Fruit fly (Drosophila melanogaster) whole organism, adult: ENCODE results near the gene lsn.
A peak's percentile ranks its signal among the peaks of the same experiment; 100 is the strongest.

Experiments used
- CG11617 ChIP-seq: fragments of 200-800 bp; sonication (Bioruptor generic); optimal IDR thresholded peaks from 2 replicates; lab custom pipeline; 2017; ENCODE audit warnings: mild to moderate bottlenecking, missing biosample characterization, missing genetic modification reagents, missing genetic modification characterization
- CG12768 ChIP-seq: fragments of 200-800 bp; sonication (Bioruptor generic); optimal IDR thresholded peaks from 2 replicates; lab custom pipeline; 2017; ENCODE audit warnings: missing biosample characterization, missing genetic modification characterization, mild to moderate bottlenecking, moderate library complexity, missing genetic modification reagents
- CG14711 ChIP-seq: fragments of 200-800 bp; sonication (Bioruptor generic); optimal IDR thresholded peaks from 2 replicates; lab custom pipeline; 2018; ENCODE audit warnings: missing biosample characterization, mild to moderate bottlenecking, missing genetic modification characterization, moderate library complexity
- CG1620 ChIP-seq: fragments of 200-800 bp; sonication (Bioruptor generic); optimal IDR thresholded peaks from 2 replicates; lab custom pipeline; 2016; ENCODE audit warnings: missing biosample characterization, missing genetic modification characterization
- CG33017 ChIP-seq: fragments of 200-800 bp; sonication (Bioruptor generic); optimal IDR thresholded peaks from 2 replicates; lab custom pipeline; 2018; ENCODE audit warnings: missing biosample characterization, mild to moderate bottlenecking, missing genetic modification characterization, moderate library complexity
- CG5204 ChIP-seq: fragments of 200-800 bp; sonication (Bioruptor generic); optimal IDR thresholded peaks from 2 replicates; lab custom pipeline; 2016; ENCODE audit warnings: missing biosample characterization, missing genetic modification characterization
- CG7045 ChIP-seq: fragments of 200-800 bp; sonication (Bioruptor generic); optimal IDR thresholded peaks from 2 replicates; lab custom pipeline; 2017; ENCODE audit warnings: missing biosample characterization, mild to moderate bottlenecking, missing genetic modification characterization
- CG7101 ChIP-seq: fragments of 200-800 bp; sonication (Bioruptor generic); optimal IDR thresholded peaks from 2 replicates; lab custom pipeline; 2018; ENCODE audit warnings: missing biosample characterization, mild to moderate bottlenecking, missing genetic modification characterization, moderate library complexity
- Clk ChIP-seq: fragments of 200-800 bp; sonication (Bioruptor generic); optimal IDR thresholded peaks from 2 replicates; lab custom pipeline; 2017; ENCODE audit warnings: missing biosample characterization, missing genetic modification characterization
- Crg-1 ChIP-seq: fragments of 200-800 bp; sonication (Bioruptor generic); optimal IDR thresholded peaks from 2 replicates; lab custom pipeline; 2016; ENCODE audit warnings: missing biosample characterization, missing genetic modification characterization
- Hr96 ChIP-seq: fragments of 200-800 bp; sonication (Bioruptor generic); optimal IDR thresholded peaks from 2 replicates; lab custom pipeline; 2016; ENCODE audit warnings: missing biosample characterization, missing genetic modification characterization
- Mnt ChIP-seq: fragments of 200-800 bp; sonication (Bioruptor generic); optimal IDR thresholded peaks from 2 replicates; lab custom pipeline; 2016; ENCODE audit warnings: missing biosample characterization, mild to moderate bottlenecking, missing genetic modification characterization
- bab1 ChIP-seq: fragments of 200-800 bp; sonication (Bioruptor generic); optimal IDR thresholded peaks from 3 replicates; lab custom pipeline; 2019; ENCODE audit warnings: missing biosample characterization, mild to moderate bottlenecking, missing genetic modification characterization, moderate library complexity
- cic ChIP-seq: fragments of 200-800 bp; sonication (Bioruptor generic); optimal IDR thresholded peaks from 2 replicates; lab custom pipeline; 2017; ENCODE audit warnings: missing biosample characterization, mild to moderate bottlenecking, missing genetic modification characterization, moderate library complexity
- cnc ChIP-seq, 2 experiments: fragments of >200 bp; optimal IDR thresholded peaks; 2 replicates each; lab custom pipeline; 2017
- kay ChIP-seq: fragments of 200-800 bp; sonication (Bioruptor generic); peaks from one replicate; lab custom pipeline; 2016; ENCODE audit warnings: missing biosample characterization, missing genetic modification characterization, borderline replicate concordance
- ovo ChIP-seq: fragments of 200-800 bp; sonication (Bioruptor generic); optimal IDR thresholded peaks from 2 replicates; lab custom pipeline; 2016; ENCODE audit warnings: missing biosample characterization, missing genetic modification characterization
- pad ChIP-seq: fragments of 200-800 bp; sonication (Bioruptor generic); optimal IDR thresholded peaks from 3 replicates; lab custom pipeline; 2017; ENCODE audit warnings: missing biosample characterization, missing genetic modification characterization, mild to moderate bottlenecking, moderate library complexity, missing genetic modification reagents
- tj ChIP-seq: fragments of 200-800 bp; sonication (Bioruptor generic); optimal IDR thresholded peaks from 3 replicates; lab custom pipeline; 2017; ENCODE audit warnings: missing biosample characterization, mild to moderate bottlenecking, missing genetic modification characterization, moderate library complexity
- toe ChIP-seq: fragments of 200-800 bp; sonication (Bioruptor generic); optimal IDR thresholded peaks from 2 replicates; lab custom pipeline; 2016; ENCODE audit warnings: missing biosample characterization, missing genetic modification characterization

Gene lsn

DNA sequence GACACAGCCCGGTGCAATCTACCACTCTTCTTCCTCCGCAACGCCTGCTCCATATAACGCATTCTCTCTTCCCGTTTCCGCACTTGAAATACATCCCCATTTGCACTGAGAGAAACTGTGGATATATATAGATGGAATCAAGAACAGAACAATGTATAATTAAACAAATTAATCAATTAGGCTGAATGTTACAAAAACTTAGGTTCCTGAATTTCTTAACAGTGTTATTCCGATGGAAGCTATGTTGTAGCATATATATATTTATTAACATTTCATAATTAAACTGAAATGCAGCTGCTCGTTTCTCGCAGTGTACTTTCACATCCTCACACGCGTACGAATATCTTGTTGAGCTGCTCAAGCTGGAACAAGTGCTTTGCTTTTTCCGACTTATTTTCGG is 5.5 kb upstream of the lsn start:
- peak; percentile 33 for TF ChIP-seq kay (GFP tag; lab: Kevin White, UChicago)
- no peak for TF ChIP-seq Crg-1 (GFP tag; lab: Kevin White, UChicago)

DNA sequence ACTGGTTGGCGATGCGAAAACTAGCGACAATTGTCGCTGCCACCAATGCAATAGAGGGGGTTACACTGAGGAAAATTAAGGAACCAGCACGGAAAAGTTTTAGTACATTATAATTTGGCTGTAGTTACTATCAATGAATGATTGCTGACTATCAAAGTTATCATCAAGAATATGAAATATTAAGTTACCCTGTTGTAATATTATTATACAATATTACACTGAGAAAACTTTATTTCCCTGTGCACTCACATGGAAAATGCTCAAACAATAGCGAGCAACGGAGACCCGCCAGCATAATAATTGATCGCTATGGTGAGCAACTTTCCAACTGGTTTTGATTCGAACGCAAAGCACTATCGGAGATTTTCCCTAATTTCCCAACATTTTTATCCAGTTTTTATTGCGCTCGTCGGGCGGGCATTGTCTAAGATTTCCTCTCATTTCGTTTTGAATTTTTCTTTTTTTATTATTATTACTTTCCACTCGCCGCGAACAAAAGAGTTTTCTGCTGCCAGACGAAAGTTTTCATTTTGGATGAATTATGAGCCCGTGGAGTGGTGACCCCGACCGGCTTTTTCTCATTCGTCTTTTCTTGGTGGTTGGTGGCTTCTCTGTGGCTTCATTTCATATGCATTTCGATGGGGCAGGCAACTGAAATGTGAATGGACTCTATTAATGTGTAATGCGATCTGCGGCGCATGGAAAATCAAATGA is 2.7 kb upstream of the lsn start:
- TF ChIP-seq pad (GFP tag; lab: Kevin White, UChicago) (no peak), CG1620 (no peak), CG33017 (tag; lab: Kevin White, UChicago) (no peak), CG11617 (GFP tag; lab: Kevin White, UChicago) (no peak), CG7045 (GFP tag; lab: Kevin White, UChicago) (no peak), Mnt (GFP tag; lab: Kevin White, UChicago) (no peak), bab1 (GFP tag; lab: Kevin White, UChicago) (no peak), toe (GFP tag; lab: Kevin White, UChicago) (no peak), CG7101 (no peak), kay (GFP tag; lab: Kevin White, UChicago) (no peak), cic (no peak), ovo (no peak), Crg-1 (GFP tag; lab: Kevin White, UChicago) (no peak), CG14711 (tag; lab: Kevin White, UChicago) (no peak), Clk (GFP tag; lab: Kevin White, UChicago) (no peak), cnc (optimal IDR thresholded peaks at IDR 0.05; lab: Kevin White, UChicago) (no peak), tj (GFP tag; lab: Kevin White, UChicago) (no peak), Hr96 (no peak), CG5204 (GFP tag; lab: Kevin White, UChicago) (no peak), CG12768 (GFP tag; lab: Kevin White, UChicago) (no peak)

DNA sequence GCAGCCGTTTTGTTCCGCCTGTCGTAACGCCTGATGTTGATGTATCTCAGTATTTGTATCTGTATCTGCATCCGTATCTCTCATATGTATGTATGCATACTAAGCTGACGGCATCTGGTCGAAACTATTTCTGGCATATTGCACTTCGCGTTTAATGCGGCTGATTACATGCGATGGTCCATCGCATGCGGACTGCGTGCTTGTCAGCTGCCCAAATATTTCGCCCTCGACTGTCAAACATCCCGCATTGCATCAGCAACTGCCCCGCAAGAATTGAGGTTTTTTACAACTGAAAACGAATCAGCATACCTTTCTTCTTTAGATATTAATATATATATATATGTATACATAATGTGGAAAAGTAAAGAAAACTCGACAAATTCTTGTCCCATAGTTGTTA is 2.1 kb upstream of the lsn start:
- no peak for TF ChIP-seq CG7045 (GFP tag; lab: Kevin White, UChicago)
- TF ChIP-seq cnc (optimal IDR thresholded peaks at IDR 0.05; lab: Kevin White, UChicago): no peak
- TF ChIP-seq CG7101: no peak
- TF ChIP-seq cic: no peak
- TF ChIP-seq Mnt (GFP tag; lab: Kevin White, UChicago): no peak
- no peak for TF ChIP-seq kay (GFP tag; lab: Kevin White, UChicago)
- no peak for TF ChIP-seq bab1 (GFP tag; lab: Kevin White, UChicago)
- no peak for TF ChIP-seq ovo

DNA sequence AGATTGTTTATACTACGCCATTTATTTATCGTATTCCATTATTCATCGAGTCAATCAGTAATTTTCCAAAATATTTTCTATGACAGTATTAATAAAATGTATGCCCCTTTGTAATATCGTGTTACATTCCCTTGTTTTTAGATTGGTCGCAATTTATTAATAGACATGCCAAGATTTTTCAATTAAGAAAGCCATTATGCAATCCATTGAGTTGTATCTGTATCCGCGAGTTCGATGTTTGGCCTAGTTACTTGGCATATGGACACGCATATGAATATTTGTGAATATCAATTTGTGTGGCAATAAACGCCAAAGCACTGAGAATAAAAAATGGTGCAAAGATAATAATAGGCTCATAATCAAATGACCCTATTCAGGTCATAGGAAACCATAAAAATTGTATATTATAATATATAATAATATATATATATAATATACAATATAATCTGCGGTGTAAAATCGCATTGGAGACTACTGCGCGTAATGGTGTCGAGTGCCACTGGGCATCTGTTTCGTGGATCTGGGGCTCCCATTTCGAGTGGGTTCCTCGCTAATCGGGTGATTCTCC is 1.1 kb upstream of the lsn start:
- TF ChIP-seq CG1620 (no peak), CG33017 (tag; lab: Kevin White, UChicago) (no peak), cnc (optimal IDR thresholded peaks at IDR 0.05; lab: Kevin White, UChicago) (no peak), CG7101 (no peak), pad (GFP tag; lab: Kevin White, UChicago) (no peak), Clk (GFP tag; lab: Kevin White, UChicago) (no peak), kay (GFP tag; lab: Kevin White, UChicago) (no peak), CG11617 (GFP tag; lab: Kevin White, UChicago) (no peak), CG5204 (GFP tag; lab: Kevin White, UChicago) (no peak), Crg-1 (GFP tag; lab: Kevin White, UChicago) (no peak), CG14711 (tag; lab: Kevin White, UChicago) (no peak), tj (GFP tag; lab: Kevin White, UChicago) (no peak), Mnt (GFP tag; lab: Kevin White, UChicago) (no peak), toe (GFP tag; lab: Kevin White, UChicago) (no peak)

dm6 chr3R:21864484-21864883 is 484 bp upstream of the lsn start:
- TF ChIP-seq kay (GFP tag; lab: Kevin White, UChicago): peak; percentile 7
- no peak for TF ChIP-seq CG33017 (tag; lab: Kevin White, UChicago)

DNA sequence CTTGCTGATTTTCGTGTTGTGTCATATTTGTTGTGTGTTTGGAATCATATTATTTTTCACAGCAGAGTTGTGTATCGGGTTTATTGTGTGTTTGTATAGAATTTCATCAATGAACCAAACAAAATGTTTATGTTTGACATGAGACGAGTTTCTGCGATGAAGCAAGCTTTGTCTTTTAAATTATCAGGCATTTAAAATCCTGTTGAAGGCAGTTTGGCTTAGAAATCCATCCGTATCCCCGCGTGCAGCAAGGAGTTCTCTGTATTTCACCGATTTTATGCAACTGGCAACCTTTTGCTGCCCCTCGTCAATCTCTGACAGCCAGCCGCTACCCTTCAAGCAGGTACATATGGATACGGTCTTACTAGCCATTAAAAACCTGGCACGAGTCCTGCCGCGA is 2.9 kb downstream of the lsn start, which contains the start of the genes CG6569 and Cby:
Gene CG6569, minus strand, starts transcription at position 101 of the 400 bp plus-strand sequence.
Gene Cby, plus strand, starts transcription at position 185 of the 400 bp plus-strand sequence.
- TF ChIP-seq kay (GFP tag; lab: Kevin White, UChicago) (no peak), ovo (no peak), toe (GFP tag; lab: Kevin White, UChicago) (no peak), CG7101 (no peak), cnc (optimal IDR thresholded peaks at IDR 0.05; lab: Kevin White, UChicago) (no peak), CG7045 (GFP tag; lab: Kevin White, UChicago) (no peak), CG12768 (GFP tag; lab: Kevin White, UChicago) (no peak), Clk (GFP tag; lab: Kevin White, UChicago) (no peak), CG1620 (no peak), pad (GFP tag; lab: Kevin White, UChicago) (no peak), Mnt (GFP tag; lab: Kevin White, UChicago) (no peak), bab1 (GFP tag; lab: Kevin White, UChicago) (no peak)
